Worm (Caenorhabditis elegans) whole organism, L4 larva: ENCODE measurements around the gene rga-1.

Source experiments
- D1046.2 ChIP-seq: fragments of 200-800 bp; sonication (Bioruptor generic); IDR thresholded peaks from 2 replicates; pipeline ENCODE4 v1.3.6; 2022; ENCODE audit warnings: missing genetic modification characterization, missing compliant biosample characterization
- F37D6.2 ChIP-seq: sonication (generic microtip); optimal IDR thresholded peaks from 2 replicates; lab custom pipeline; 2016; ENCODE audit warnings: mild to moderate bottlenecking, missing genetic modification characterization, missing compliant biosample characterization
- Y48G9A.11 ChIP-seq: fragments of 200-800 bp; sonication (Bioruptor generic); IDR thresholded peaks from 2 replicates; pipeline ENCODE4 v1.3.6; 2022; ENCODE audit warnings: missing genetic modification reagents, missing genetic modification characterization, missing compliant biosample characterization
- Y75B8A.6 ChIP-seq: fragments of 200-800 bp; sonication (Bioruptor generic); IDR thresholded peaks from 2 replicates; pipeline ENCODE4 v1.3.6; 2022; ENCODE audit warnings: missing genetic modification reagents, missing genetic modification characterization, missing compliant biosample characterization
- aha-1 ChIP-seq: fragments of 150-350 bp; peaks from one replicate; lab custom pipeline; 2014; ENCODE audit warnings: missing biosample characterization, missing genetic modification characterization
- arid-1 ChIP-seq: fragments of 200-800 bp; sonication (Bioruptor generic); conservative IDR thresholded peaks from 2 replicates; pipeline ENCODE4 v1.3.6; 2022; ENCODE audit warnings: missing genetic modification reagents, missing genetic modification characterization, missing compliant biosample characterization
- ceh-20 ChIP-seq: fragments of 200-800 bp; sonication (Bioruptor generic); IDR thresholded peaks from 2 replicates; pipeline ENCODE4 v1.3.6; 2022; ENCODE audit warnings: missing genetic modification reagents, missing genetic modification characterization, missing compliant biosample characterization
- ceh-32 ChIP-seq: sonication (generic microtip); optimal IDR thresholded peaks from 2 replicates; lab custom pipeline; 2016; ENCODE audit warnings: mild to moderate bottlenecking, missing genetic modification characterization, missing compliant biosample characterization; ENCODE audit not compliant: poor library complexity
- ceh-44 ChIP-seq: fragments of 200-800 bp; sonication (Bioruptor generic); IDR thresholded peaks from 2 replicates; pipeline ENCODE4 v1.3.6; 2022; ENCODE audit warnings: missing genetic modification reagents, missing genetic modification characterization, missing compliant biosample characterization
- ceh-62 ChIP-seq: sonication (generic microtip); optimal IDR thresholded peaks from 2 replicates; lab custom pipeline; 2017; ENCODE audit warnings: missing biosample characterization, missing genetic modification characterization
- ceh-82 ChIP-seq: sonication (generic microtip); optimal IDR thresholded peaks from 2 replicates; lab custom pipeline; 2017; ENCODE audit warnings: missing biosample characterization, missing genetic modification characterization
- daf-16 ChIP-seq, 3 experiments: sonication (generic microtip); optimal IDR thresholded peaks; 2 replicates each; lab custom pipeline; 2016 to 2017; ENCODE audit warnings: missing genetic modification characterization in 3 of 3, missing genetic modification reagents in 3 of 3, mild to moderate bottlenecking in 2 of 3, missing compliant biosample characterization in 2 of 3, missing biosample characterization in 1 of 3, moderate library complexity in 1 of 3
- daf-8 ChIP-seq: fragments of 200-800 bp; sonication (Bioruptor generic); IDR thresholded peaks from 2 replicates; pipeline ENCODE4 v1.3.6; 2022; ENCODE audit warnings: missing genetic modification characterization, missing compliant biosample characterization
- dmd-6 ChIP-seq: fragments of 200-800 bp; sonication (Bioruptor generic); IDR thresholded peaks from 2 replicates; pipeline ENCODE4 v1.3.6; 2022; ENCODE audit warnings: missing genetic modification reagents, missing genetic modification characterization, missing compliant biosample characterization
- dpl-1 ChIP-seq: fragments of 150-350 bp; optimal IDR thresholded peaks from 2 replicates; lab custom pipeline; 2014; ENCODE audit warnings: missing biosample characterization, missing genetic modification reagents, missing genetic modification characterization
- dve-1 ChIP-seq: sonication (generic microtip); optimal IDR thresholded peaks from 2 replicates; lab custom pipeline; 2017; ENCODE audit warnings: antibody characterized with exemption, mild to moderate bottlenecking, missing genetic modification characterization, missing compliant biosample characterization; ENCODE audit not compliant: insufficient read depth
- egl-43 ChIP-seq: fragments of 200-800 bp; sonication (Bioruptor generic); IDR thresholded peaks from 2 replicates; pipeline ENCODE4 v1.3.6; 2022; ENCODE audit warnings: missing genetic modification reagents, missing genetic modification characterization, missing compliant biosample characterization
- hlh-11 ChIP-seq: fragments of 200-800 bp; sonication (Bioruptor generic); optimal IDR thresholded peaks from 2 replicates; lab custom pipeline; 2018; ENCODE audit warnings: mild to moderate bottlenecking, missing genetic modification characterization, missing compliant biosample characterization
- hmg-1.1 ChIP-seq: fragments of 200-800 bp; sonication (Bioruptor generic); IDR thresholded peaks from 2 replicates; pipeline ENCODE4 v1.3.6; 2022; ENCODE audit warnings: missing genetic modification reagents, missing genetic modification characterization, missing compliant biosample characterization
- madf-9 ChIP-seq: fragments of 200-800 bp; sonication (Bioruptor generic); conservative IDR thresholded peaks from 2 replicates; pipeline ENCODE4 v1.3.6; 2022; ENCODE audit warnings: missing genetic modification reagents, missing genetic modification characterization, missing compliant biosample characterization
- mdl-1 ChIP-seq, 2 experiments: fragments of 150-350 bp in 1 of 2; sonication (generic microtip) in 1 of 2; optimal IDR thresholded peaks; 2 replicates each; lab custom pipeline; 2014 to 2017; ENCODE audit warnings: missing biosample characterization in 2 of 2, missing genetic modification characterization in 2 of 2
- mdt-29 ChIP-seq: fragments of 200-800 bp; sonication (Bioruptor generic); IDR thresholded peaks from 2 replicates; pipeline ENCODE4 v1.3.6; 2022; ENCODE audit warnings: missing genetic modification reagents, missing genetic modification characterization, missing compliant biosample characterization
- mxl-2 ChIP-seq: fragments of 200-800 bp; sonication (Bioruptor generic); conservative IDR thresholded peaks from 2 replicates; pipeline ENCODE4 v1.3.6; 2022; ENCODE audit warnings: missing genetic modification reagents, missing genetic modification characterization, missing compliant biosample characterization
- mxl-3 ChIP-seq: fragments of 200-800 bp; sonication (Bioruptor generic); optimal IDR thresholded peaks from 2 replicates; lab custom pipeline; 2018; ENCODE audit warnings: mild to moderate bottlenecking, missing genetic modification characterization, missing compliant biosample characterization
- nhr-10 ChIP-seq: fragments of 150-350 bp; optimal IDR thresholded peaks from 2 replicates; lab custom pipeline; 2014; ENCODE audit warnings: missing biosample characterization, missing genetic modification characterization
- nhr-102 ChIP-seq: sonication (generic microtip); optimal IDR thresholded peaks from 2 replicates; lab custom pipeline; 2016; ENCODE audit warnings: mild to moderate bottlenecking, missing genetic modification characterization, moderate library complexity, missing compliant biosample characterization
- nhr-11 ChIP-seq: fragments of 150-350 bp; optimal IDR thresholded peaks from 2 replicates; lab custom pipeline; 2014; ENCODE audit warnings: missing biosample characterization, missing genetic modification characterization
- nhr-28 ChIP-seq: fragments of 150-350 bp; optimal IDR thresholded peaks from 2 replicates; lab custom pipeline; 2014; ENCODE audit warnings: missing biosample characterization, missing genetic modification characterization
- nhr-77 ChIP-seq: fragments of 150-350 bp; optimal IDR thresholded peaks from 2 replicates; lab custom pipeline; 2014; ENCODE audit warnings: missing biosample characterization, missing genetic modification characterization
- pqm-1 ChIP-seq: sonication (generic microtip); optimal IDR thresholded peaks from 2 replicates; lab custom pipeline; 2017; ENCODE audit warnings: missing biosample characterization, missing genetic modification characterization
- sdz-12 ChIP-seq: fragments of 200-800 bp; sonication (Bioruptor generic); optimal IDR thresholded peaks from 2 replicates; lab custom pipeline; 2018; ENCODE audit warnings: mild to moderate bottlenecking, missing genetic modification characterization, missing compliant biosample characterization
- snpc-1.2 ChIP-seq: fragments of 200-800 bp; sonication (Bioruptor generic); IDR thresholded peaks from 2 replicates; pipeline ENCODE4 v1.3.6; 2022; ENCODE audit warnings: missing genetic modification reagents, missing genetic modification characterization, missing compliant biosample characterization
- snpc-4 ChIP-seq: fragments of 150-350 bp; optimal IDR thresholded peaks from 2 replicates; lab custom pipeline; 2014; ENCODE audit warnings: missing biosample characterization, missing genetic modification characterization
- unc-130 ChIP-seq: sonication (generic microtip); optimal IDR thresholded peaks from 2 replicates; lab custom pipeline; 2016; ENCODE audit warnings: missing genetic modification reagents, missing genetic modification characterization, missing compliant biosample characterization
- vab-7 ChIP-seq: fragments of 200-800 bp; sonication (Bioruptor generic); IDR thresholded peaks from 2 replicates; pipeline ENCODE4 v1.3.6; 2022; ENCODE audit warnings: missing genetic modification reagents, missing genetic modification characterization, missing compliant biosample characterization

The rga-1 gene

ce11 chrII:11464427-11464944 is at the start of gene rga-1, which contains the start of gene aars-1 (continued):
- TF ChIP-seq snpc-4 (tag; lab: Kevin White, UChicago): no peak
- TF ChIP-seq ceh-82 (tag; lab: Kevin White, UChicago): no peak
- no peak for TF ChIP-seq Y75B8A.6 (GFP tag; lab: Robert Waterston, UW)

DNA sequence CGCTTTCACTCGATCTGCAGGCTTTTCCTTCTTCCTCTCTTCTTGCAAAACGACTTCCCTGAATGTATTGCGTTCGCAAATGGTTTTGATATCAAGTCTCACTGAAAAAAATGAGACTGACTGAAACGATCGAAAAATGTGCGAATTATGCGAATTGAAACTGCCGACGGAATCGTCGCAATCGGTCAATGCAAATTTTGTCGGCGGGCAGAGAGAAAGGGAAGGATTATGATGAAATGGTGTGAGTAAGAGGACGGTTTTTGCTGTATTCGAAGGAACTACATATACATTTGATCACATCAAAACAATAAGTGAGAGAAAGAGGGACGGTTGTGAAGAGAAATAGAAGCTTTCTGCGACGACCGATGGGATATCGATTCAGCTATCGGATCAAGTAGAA is 49.0 kb upstream of the rga-1 start, which contains the start of gene C05D12.1:
Gene C05D12.1 (minus strand): TSS at position 101 of the 400 bp plus-strand sequence.
- TF ChIP-seq mdt-29 (GFP tag; lab: Robert Waterston, UW): no peak
- no peak for TF ChIP-seq nhr-11
- no peak for TF ChIP-seq Y48G9A.11 (GFP tag; lab: Robert Waterston, UW)
- TF ChIP-seq ceh-32 (tag; lab: Kevin White, UChicago): no peak
- TF ChIP-seq nhr-77 (tag; lab: Kevin White, UChicago): no peak
- TF ChIP-seq hmg-1.1 (GFP tag; lab: Robert Waterston, UW): no peak
- no peak for TF ChIP-seq mxl-3 (GFP tag; lab: Kevin White, UChicago)
- no peak for TF ChIP-seq mxl-2 (GFP tag; lab: Robert Waterston, UW)
- no peak for TF ChIP-seq arid-1 (GFP tag; lab: Robert Waterston, UW)
- no peak for TF ChIP-seq snpc-1.2
- TF ChIP-seq dpl-1: no peak
- TF ChIP-seq dve-1 (tag; lab: Kevin White, UChicago): no peak
- no peak for TF ChIP-seq ceh-62
- TF ChIP-seq madf-9 (GFP tag; lab: Robert Waterston, UW): no peak
- TF ChIP-seq vab-7: no peak
- TF ChIP-seq D1046.2 (GFP tag; lab: Robert Waterston, UW): no peak
- no peak for TF ChIP-seq ceh-44
- no peak for TF ChIP-seq unc-130 (GFP tag; lab: Kevin White, UChicago)

- TF ChIP-seq daf-8: no peak
- no peak for TF ChIP-seq F37D6.2 (tag; lab: Kevin White, UChicago)
- no peak for TF ChIP-seq ceh-20 (GFP tag; lab: Robert Waterston, UW)
- peak; percentile 47 for TF ChIP-seq aha-1 (tag; lab: Kevin White, UChicago)
Observed at ce11 chrII:11417999-11418398, 46.7 kb upstream of the rga-1 start, which contains the start of gene C05D12.2. Gene C05D12.2, plus strand, starts transcription at chrII:11418299.

DNA sequence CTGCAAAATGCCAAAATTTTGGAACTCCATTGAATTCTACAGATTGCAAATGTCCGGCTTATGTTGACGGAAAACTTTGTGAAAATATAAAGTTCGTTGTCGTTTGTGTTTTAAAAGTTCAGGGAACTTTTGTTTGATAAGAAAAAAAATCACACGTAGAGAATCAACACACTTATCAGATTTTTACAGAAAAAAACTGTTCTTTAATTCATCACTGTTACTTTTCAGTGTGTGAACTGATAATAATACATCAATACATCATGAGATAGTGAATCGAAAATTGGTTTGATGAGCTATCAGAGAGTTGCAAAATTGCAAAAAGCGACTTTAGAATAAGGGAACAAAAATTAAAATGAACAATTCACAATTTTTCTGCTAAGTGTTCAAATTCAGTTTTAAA is 46.2 kb upstream of the rga-1 start:
- peak; percentile 44 for TF ChIP-seq hlh-11 (tag; lab: Kevin White, UChicago)
- TF ChIP-seq mdl-1 (tag; optimal IDR thresholded peaks at IDR 0.05; lab: Kevin White, UChicago): peak in 1 of 2 experiments; percentile 6
- peak; percentile 64 for TF ChIP-seq dmd-6 (GFP tag; lab: Robert Waterston, UW)
- TF ChIP-seq egl-43 (GFP tag; lab: Robert Waterston, UW): no peak
- TF ChIP-seq pqm-1: peak; percentile 84
- TF ChIP-seq nhr-28 (tag; lab: Kevin White, UChicago): peak; percentile 85
- TF ChIP-seq sdz-12 (GFP tag; lab: Kevin White, UChicago): no peak
- no peak for TF ChIP-seq nhr-102
- no peak for TF ChIP-seq daf-16 (GFP tag; optimal IDR thresholded peaks at IDR 0.05; lab: Kevin White, UChicago)
- peak; percentile 72 for TF ChIP-seq daf-16 (tag; optimal IDR thresholded peaks at IDR 0.05; lab: Kevin White, UChicago)
- no peak for TF ChIP-seq nhr-10 (tag; lab: Kevin White, UChicago)
- peak; percentile 55 for TF ChIP-seq dve-1 (tag; lab: Kevin White, UChicago)
- TF ChIP-seq nhr-77 (tag; lab: Kevin White, UChicago): peak; percentile 78
